Fruit fly (Drosophila melanogaster): ENCODE results near the gene RNaseX25.

Gene RNaseX25

DNA sequence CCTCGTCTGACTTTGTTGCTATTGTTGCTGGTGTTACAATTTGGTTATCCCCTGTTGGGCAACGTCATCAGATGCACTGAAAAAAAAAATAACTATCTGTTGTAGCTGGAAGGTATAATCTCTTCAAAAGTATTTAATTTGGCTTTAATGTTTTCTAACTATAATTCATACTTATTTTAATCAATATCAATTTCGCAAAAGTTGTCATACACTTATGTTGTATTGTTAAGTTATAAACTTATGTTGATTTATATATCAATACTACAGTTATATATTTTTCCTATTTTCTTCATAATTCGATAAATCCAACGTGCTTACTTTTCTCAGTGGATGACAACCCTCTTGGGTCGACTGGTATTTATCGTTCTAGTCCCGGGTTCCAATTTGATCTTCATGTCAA lies 16.7 kb upstream of the RNaseX25 start (continued):
- TF ChIP-seq CG10959 (GFP tag; IDR thresholded peaks at IDR 0.05) (no peak), CG11504 (tag; optimal IDR thresholded peaks at IDR 0.05) (peak; percentile 20), bsh (GFP tag; optimal IDR thresholded peaks at IDR 0.05) (peak in 1 of 2 experiments; percentile 17), CG12391 (tag; optimal IDR thresholded peaks at IDR 0.05) (peak; percentile 7), ara (GFP tag; IDR thresholded peaks at IDR 0.05) (no peak), CG7357 (GFP tag; IDR thresholded peaks at IDR 0.05) (no peak), ranshi (GFP tag; IDR thresholded peaks at IDR 0.05) (no peak), CG33557 (GFP tag; optimal IDR thresholded peaks at IDR 0.05) (peak; percentile 24), CG17361 (GFP tag; IDR thresholded peaks at IDR 0.05) (peak; percentile 28; the same call in 1 of the 3 replicates), nmo (GFP tag; optimal IDR thresholded peaks at IDR 0.05) (peak; percentile 49), D19A (tag; optimal IDR thresholded peaks at IDR 0.05) (peak; percentile 4), zf30C (GFP tag; optimal IDR thresholded peaks at IDR 0.05) (peak; percentile 62), CG10654 (GFP tag; optimal IDR thresholded peaks at IDR 0.05) (no peak), row (GFP tag; IDR thresholded peaks at IDR 0.05) (peak; percentile 33; the same call in 1 of the 3 replicates), CG30403 (GFP tag; optimal IDR thresholded peaks at IDR 0.05) (no peak), CG15696 (tag; optimal IDR thresholded peaks at IDR 0.05) (peak; percentile 35), CG14441 (GFP tag; IDR thresholded peaks at IDR 0.05) (no peak), CG8924 (tag; optimal IDR thresholded peaks at IDR 0.05) (peak; percentile 8), CG10979 (tag; optimal IDR thresholded peaks at IDR 0.05) (peak; percentile 52)

DNA sequence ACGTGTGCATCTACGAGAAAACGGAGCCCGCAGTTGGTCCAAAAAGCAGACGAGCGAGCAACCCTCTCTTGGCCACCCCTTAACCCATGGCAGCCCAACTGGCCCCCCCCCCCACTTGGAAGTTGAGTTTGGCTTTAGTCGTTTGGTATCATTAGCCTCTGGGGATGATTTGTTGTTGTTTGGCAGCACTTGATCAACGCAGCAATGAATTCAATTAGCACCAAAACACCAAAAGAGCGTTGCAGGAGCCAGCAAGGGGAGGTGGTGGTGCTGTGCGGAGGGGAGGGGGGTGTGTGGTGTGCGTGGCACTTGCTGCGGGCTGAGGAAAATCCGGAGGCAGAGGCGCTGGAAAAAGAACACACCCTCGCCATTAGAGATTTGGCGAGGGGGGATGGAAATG lies 15.4 kb upstream of the RNaseX25 start:
- TF ChIP-seq CG14860 (GFP tag; IDR thresholded peaks at IDR 0.05; ENCODE audit: partially characterized antibody) (no peak), CG8924 (tag; optimal IDR thresholded peaks at IDR 0.05) (no peak), CG4282 (GFP tag; optimal IDR thresholded peaks at IDR 0.05) (no peak), CG10321 (GFP tag; IDR thresholded peaks at IDR 0.05) (no peak), CG18599 (GFP tag; optimal IDR thresholded peaks at IDR 0.05) (no peak), eyg (GFP tag; optimal IDR thresholded peaks at IDR 0.05) (no peak), Mad (GFP tag; optimal IDR thresholded peaks at IDR 0.05) (no peak), esg (GFP tag; conservative IDR thresholded peaks at IDR 0.05) (no peak), Med (GFP tag) (peak; percentile 20), lmd (GFP tag; IDR thresholded peaks at IDR 0.05) (no peak), CG11723 (GFP tag; optimal IDR thresholded peaks at IDR 0.05) (no peak), grau (tag; optimal IDR thresholded peaks at IDR 0.05) (no peak), nerfin-2 (GFP tag; IDR thresholded peaks at IDR 0.05; ENCODE audit: partially characterized antibody) (no peak), gsb-n (tag; optimal IDR thresholded peaks at IDR 0.05) (peak; percentile 7), br (optimal IDR thresholded peaks at IDR 0.05) (no peak), Ets65A (GFP tag) (no peak), hb (GFP tag; IDR thresholded peaks at IDR 0.05; ENCODE audit: partially characterized antibody) (no peak), ac (GFP tag; optimal IDR thresholded peaks at IDR 0.05) (no peak), CG30403 (GFP tag; optimal IDR thresholded peaks at IDR 0.05) (no peak), CG8089 (GFP tag; optimal IDR thresholded peaks at IDR 0.05) (no peak), C15 (GFP tag; IDR thresholded peaks at IDR 0.05) (no peak), pros (GFP tag; optimal IDR thresholded peaks at IDR 0.05) (peak; percentile 87), CG5953 (GFP tag; IDR thresholded peaks at IDR 0.05) (no peak), CkIIα-i1 (GFP tag; IDR thresholded peaks at IDR 0.05) (no peak), BEAF-32 (GFP tag; optimal IDR thresholded peaks at IDR 0.05) (no peak), CG2199 (GFP tag; IDR thresholded peaks at IDR 0.05) (0 out of 3 replicates have a peak, but pooled peaks have one; percentile 13), ci (GFP tag; IDR thresholded peaks at IDR 0.05) (no peak), ato (GFP tag; IDR thresholded peaks at IDR 0.05; ENCODE audit: partially characterized antibody) (no peak), Six4 (GFP tag; optimal IDR thresholded peaks at IDR 0.05) (no peak), CG14667 (GFP tag; IDR thresholded peaks at IDR 0.05) (no peak), Dip2 (GFP tag; IDR thresholded peaks at IDR 0.05) (no peak), Hr3 (GFP tag; optimal IDR thresholded peaks at IDR 0.05) (no peak), wdn (GFP tag; IDR thresholded peaks at IDR 0.05) (no peak), CG12942 (GFP tag; optimal IDR thresholded peaks at IDR 0.05) (no peak), Sox102F (GFP tag; optimal IDR thresholded peaks at IDR 0.05) (no peak)

All from whole organism, embryonic.